Fruit fly (Drosophila melanogaster): ENCODE results near the gene Hmgcl.

Gene Hmgcl

DNA sequence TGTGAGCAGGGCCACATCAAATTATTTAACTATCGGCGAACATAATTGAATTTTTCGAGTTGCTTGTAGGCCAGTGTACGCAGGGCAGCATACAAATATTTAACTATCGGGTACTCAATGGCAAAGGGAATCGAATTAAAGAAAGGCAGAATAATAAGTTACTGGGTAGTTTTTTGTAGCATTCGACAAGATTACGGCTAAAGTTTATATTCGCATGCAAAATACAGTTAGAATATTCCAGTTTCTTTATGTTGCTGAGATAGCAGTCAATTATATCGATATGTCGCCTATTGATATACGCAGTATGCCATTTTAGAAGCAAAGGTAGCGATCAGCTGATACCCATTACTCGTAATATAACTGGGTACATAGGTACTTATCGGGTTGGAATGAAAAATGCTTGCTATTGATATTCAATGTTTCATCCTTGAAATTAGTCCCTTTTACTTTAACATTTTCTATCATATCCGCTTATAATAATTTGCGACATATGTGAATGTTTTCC, 7.9 kb downstream of the Hmgcl start (continued):
- no peak for TF ChIP-seq Elba2 (GFP tag; optimal IDR thresholded peaks at IDR 0.05)
- peak; percentile 57 for TF ChIP-seq bab2 (GFP tag; optimal IDR thresholded peaks at IDR 0.05)
- TF ChIP-seq Atf-2 (GFP tag; optimal IDR thresholded peaks at IDR 0.05) = peak; percentile 38
- peak; percentile 24; the same call in 1 of the 2 replicates for TF ChIP-seq CG6689 (GFP tag; IDR thresholded peaks at IDR 0.05)
- TF ChIP-seq shn (GFP tag; optimal IDR thresholded peaks at IDR 0.05) = peak; percentile 38
- peak; percentile 9 for TF ChIP-seq maf-S (GFP tag; optimal IDR thresholded peaks at IDR 0.05)
- TF ChIP-seq Scr (GFP tag; IDR thresholded peaks at IDR 0.05; ENCODE audit: partially characterized antibody) = peak; percentile 86
- TF ChIP-seq sna (GFP tag; IDR thresholded peaks at IDR 0.05; ENCODE audit: partially characterized antibody) = peak; percentile 91
- no peak for TF ChIP-seq Hr3 (GFP tag; optimal IDR thresholded peaks at IDR 0.05)
- no peak for TF ChIP-seq cg (GFP tag; optimal IDR thresholded peaks at IDR 0.05)
- TF ChIP-seq CG16815 (GFP tag; optimal IDR thresholded peaks at IDR 0.05) = no peak
- TF ChIP-seq CG31365 (tag; optimal IDR thresholded peaks at IDR 0.05) = peak; percentile 20
- TF ChIP-seq Nf-YA (GFP tag; IDR thresholded peaks at IDR 0.05) = 0 out of 2 replicates have a peak, but pooled peaks have one; percentile 34
- TF ChIP-seq CG30020 (tag; optimal IDR thresholded peaks at IDR 0.05) = peak; percentile 6
- peak; percentile 60 for TF ChIP-seq CG6854 (GFP tag; optimal IDR thresholded peaks at IDR 0.05)
- TF ChIP-seq CG3726 (GFP tag; IDR thresholded peaks at IDR 0.05) = no peak
- peak; percentile 55 for TF ChIP-seq onecut (GFP tag; IDR thresholded peaks at IDR 0.05)
- no peak for TF ChIP-seq Sin3A (optimal IDR thresholded peaks at IDR 0.05)
- TF ChIP-seq z (GFP tag; IDR thresholded peaks at IDR 0.05) = 0 out of 3 replicates have a peak, but pooled peaks have one; percentile 6
- TF ChIP-seq CG43689 (GFP tag; IDR thresholded peaks at IDR 0.05) = no peak
- TF ChIP-seq CG2889 (GFP tag; IDR thresholded peaks at IDR 0.05) = peak; percentile 93
- TF ChIP-seq usp (GFP tag; optimal IDR thresholded peaks at IDR 0.05) = no peak
- TF ChIP-seq tx (GFP tag; optimal IDR thresholded peaks at IDR 0.05) = peak; percentile 32
- TF ChIP-seq CG31388 (GFP tag; optimal IDR thresholded peaks at IDR 0.05) = no peak
- no peak for TF ChIP-seq CG3995 (GFP tag; optimal IDR thresholded peaks at IDR 0.05)
- TF ChIP-seq CG17568 (GFP tag; optimal IDR thresholded peaks at IDR 0.05) = no peak
- no peak for TF ChIP-seq zen (tag; optimal IDR thresholded peaks at IDR 0.05)
- TF ChIP-seq CG34376 (GFP tag; optimal IDR thresholded peaks at IDR 0.05) = peak; percentile 41
- TF ChIP-seq CG6813 (GFP tag; optimal IDR thresholded peaks at IDR 0.05) = peak; percentile 6
- TF ChIP-seq Jarid2 (GFP tag; optimal IDR thresholded peaks at IDR 0.05) = no peak
- no peak for TF ChIP-seq GATAe (GFP tag; conservative IDR thresholded peaks at IDR 0.05)
- no peak for TF ChIP-seq Asciz (GFP tag; optimal IDR thresholded peaks at IDR 0.05)
- no peak for TF ChIP-seq gsb (GFP tag; IDR thresholded peaks at IDR 0.05)
- no peak for TF ChIP-seq gem (tag; optimal IDR thresholded peaks at IDR 0.05)
- TF ChIP-seq CG3407 (GFP tag; optimal IDR thresholded peaks at IDR 0.05) = no peak
- no peak for TF ChIP-seq mirr (GFP tag; optimal IDR thresholded peaks at IDR 0.05)
- no peak for TF ChIP-seq Usf (GFP tag; optimal IDR thresholded peaks at IDR 0.05)
- TF ChIP-seq da (GFP tag; optimal IDR thresholded peaks at IDR 0.05) = no peak
- no peak; the same call in 3 of the 4 replicates for TF ChIP-seq chinmo (GFP tag; IDR thresholded peaks at IDR 0.05; ENCODE audit: partially characterized antibody)
- no peak for TF ChIP-seq CG7987 (GFP tag; optimal IDR thresholded peaks at IDR 0.05)
- no peak for TF ChIP-seq CG10959 (GFP tag; IDR thresholded peaks at IDR 0.05)
- TF ChIP-seq phol (tag; optimal IDR thresholded peaks at IDR 0.05) = peak; percentile 55
- no peak; the same call in 1 of the 2 replicates for TF ChIP-seq rib (GFP tag; IDR thresholded peaks at IDR 0.05)
- TF ChIP-seq CG1529 (GFP tag; optimal IDR thresholded peaks at IDR 0.05) = no peak
- TF ChIP-seq CG3847 (GFP tag; IDR thresholded peaks at IDR 0.05) = 0 out of 2 replicates have a peak, but pooled peaks have one; percentile 16
- no peak for TF ChIP-seq Poxn (GFP tag; IDR thresholded peaks at IDR 0.05)
- TF ChIP-seq Sox102F (GFP tag; optimal IDR thresholded peaks at IDR 0.05) = no peak
- TF ChIP-seq CG17385 (GFP tag; optimal IDR thresholded peaks at IDR 0.05) = no peak
- no peak for TF ChIP-seq h (optimal IDR thresholded peaks at IDR 0.05)
- peak; percentile 79 for TF ChIP-seq hbn (GFP tag; IDR thresholded peaks at IDR 0.05; ENCODE audit: partially characterized antibody)
- peak; percentile 33 for TF ChIP-seq vfl (GFP tag; optimal IDR thresholded peaks at IDR 0.05)
